Worm (Caenorhabditis elegans): ENCODE data around the gene K09A9.8.

- TF ChIP-seq fkh-10 (GFP tag; optimal IDR thresholded peaks at IDR 0.05) (no peak), hlh-30 (tag; optimal IDR thresholded peaks at IDR 0.05; ENCODE audit: insufficient read depth) (no peak), ama-1 (optimal IDR thresholded peaks at IDR 0.05) (no peak)
These were observed 41.4 kb downstream of the K09A9.8 start for ce11 chrX:15555529-15555928.
